Worm (Caenorhabditis elegans): ENCODE data around the gene F54B3.2.

F54B3.2 gene

ce11 chrII:10270052-10270451 lies at the start of gene F54B3.2:
Gene F54B3.2 (minus strand): TSS chrII:10270152.
- TF ChIP-seq cog-1 (tag; optimal IDR thresholded peaks at IDR 0.05) (no peak), ref-1 (GFP tag; conservative IDR thresholded peaks at IDR 0.05) (no peak), ztf-23 (GFP tag; IDR thresholded peaks at IDR 0.05) (no peak), T22C8.4 (GFP tag; IDR thresholded peaks at IDR 0.05) (no peak), tab-1 (GFP tag; IDR thresholded peaks at IDR 0.05) (no peak), ztf-29 (GFP tag; IDR thresholded peaks at IDR 0.05) (no peak), klf-2 (GFP tag; conservative IDR thresholded peaks at IDR 0.05) (no peak), flt-1 (GFP tag; IDR thresholded peaks at IDR 0.05) (no peak), med-1 (GFP tag; optimal IDR thresholded peaks at IDR 0.05; ENCODE audit: insufficient read depth) (no peak)

ce11 chrII:10317007-10317406 lies 47.1 kb upstream of the F54B3.2 start, which contains the start of gene M02G9.4:
Gene M02G9.4 (plus strand): TSS chrII:10317307.
- TF ChIP-seq ztf-23 (GFP tag; IDR thresholded peaks at IDR 0.05) = no peak
- TF ChIP-seq med-1 (GFP tag; optimal IDR thresholded peaks at IDR 0.05; ENCODE audit: insufficient read depth) = no peak
- no peak for TF ChIP-seq flt-1 (GFP tag; IDR thresholded peaks at IDR 0.05)
- no peak for TF ChIP-seq tab-1 (GFP tag; IDR thresholded peaks at IDR 0.05)
- no peak for TF ChIP-seq T22C8.4 (GFP tag; IDR thresholded peaks at IDR 0.05)
- no peak for TF ChIP-seq klf-2 (GFP tag; conservative IDR thresholded peaks at IDR 0.05)
- TF ChIP-seq ref-1 (GFP tag; conservative IDR thresholded peaks at IDR 0.05) = no peak
- TF ChIP-seq cog-1 (tag; optimal IDR thresholded peaks at IDR 0.05) = no peak
- TF ChIP-seq ztf-29 (GFP tag; IDR thresholded peaks at IDR 0.05) = no peak

- TF ChIP-seq klf-2 (GFP tag; conservative IDR thresholded peaks at IDR 0.05) (no peak), flt-1 (GFP tag; IDR thresholded peaks at IDR 0.05) (no peak), tab-1 (GFP tag; IDR thresholded peaks at IDR 0.05) (no peak), ref-1 (GFP tag; conservative IDR thresholded peaks at IDR 0.05) (no peak), T22C8.4 (GFP tag; IDR thresholded peaks at IDR 0.05) (no peak)
Observed at ce11 chrII:10316119-10316518, 46.2 kb upstream of the F54B3.2 start, which contains the start of gene gcy-5. Gene gcy-5 (minus strand): TSS chrII:10316219.

ce11 chrII:10315252-10315651 lies 45.3 kb upstream of the F54B3.2 start, which contains the start of gene idpp-8:
Gene idpp-8 (plus strand): TSS chrII:10315552.
- TF ChIP-seq flt-1 (GFP tag; IDR thresholded peaks at IDR 0.05) (no peak), ref-1 (GFP tag; conservative IDR thresholded peaks at IDR 0.05) (no peak), ztf-23 (GFP tag; IDR thresholded peaks at IDR 0.05) (no peak), klf-2 (GFP tag; conservative IDR thresholded peaks at IDR 0.05) (no peak), ztf-29 (GFP tag; IDR thresholded peaks at IDR 0.05) (no peak), cog-1 (tag; optimal IDR thresholded peaks at IDR 0.05) (no peak), T22C8.4 (GFP tag; IDR thresholded peaks at IDR 0.05) (no peak), med-1 (GFP tag; optimal IDR thresholded peaks at IDR 0.05; ENCODE audit: insufficient read depth) (no peak), tab-1 (GFP tag; IDR thresholded peaks at IDR 0.05) (no peak)

ce11 chrII:10311973-10312372 lies 42.0 kb upstream of the F54B3.2 start, which contains the start of gene srlf-34:
Gene srlf-34 (plus strand): TSS chrII:10312293.
- TF ChIP-seq T22C8.4 (GFP tag; IDR thresholded peaks at IDR 0.05) (no peak), klf-2 (GFP tag; conservative IDR thresholded peaks at IDR 0.05) (no peak)

ce11 chrII:10309337-10309736 lies 39.4 kb upstream of the F54B3.2 start, which contains the start of gene ZK970.8:
Gene ZK970.8 (plus strand): TSS chrII:10309637.
- TF ChIP-seq T22C8.4 (GFP tag; IDR thresholded peaks at IDR 0.05) = no peak

- TF ChIP-seq cog-1 (tag; optimal IDR thresholded peaks at IDR 0.05) (no peak), ref-1 (GFP tag; conservative IDR thresholded peaks at IDR 0.05) (no peak), klf-2 (GFP tag; conservative IDR thresholded peaks at IDR 0.05) (no peak), med-1 (GFP tag; optimal IDR thresholded peaks at IDR 0.05; ENCODE audit: insufficient read depth) (no peak), tab-1 (GFP tag; IDR thresholded peaks at IDR 0.05) (no peak), ztf-23 (GFP tag; IDR thresholded peaks at IDR 0.05) (no peak), ztf-29 (GFP tag; IDR thresholded peaks at IDR 0.05) (no peak)
Observed at ce11 chrII:10308726-10309125, 38.8 kb upstream of the F54B3.2 start, which contains the start of gene gcy-4. Gene gcy-4 (minus strand): TSS chrII:10308826.

ce11 chrII:10304736-10305135 lies 34.8 kb upstream of the F54B3.2 start:
- TF ChIP-seq ztf-23 (GFP tag; IDR thresholded peaks at IDR 0.05) = 0 out of 2 replicates have a peak, but pooled peaks have one; percentile 34
- peak; percentile 78; the same call in 1 of the 2 replicates for TF ChIP-seq tab-1 (GFP tag; IDR thresholded peaks at IDR 0.05)

- TF ChIP-seq ztf-23 (GFP tag; IDR thresholded peaks at IDR 0.05) = no peak
- TF ChIP-seq cog-1 (tag; optimal IDR thresholded peaks at IDR 0.05) = peak; percentile 7
- no peak for TF ChIP-seq ztf-29 (GFP tag; IDR thresholded peaks at IDR 0.05)
- no peak for TF ChIP-seq T22C8.4 (GFP tag; IDR thresholded peaks at IDR 0.05)
- peak; percentile 62 for TF ChIP-seq med-1 (GFP tag; optimal IDR thresholded peaks at IDR 0.05; ENCODE audit: insufficient read depth)
- TF ChIP-seq klf-2 (GFP tag; conservative IDR thresholded peaks at IDR 0.05) = no peak
- TF ChIP-seq ref-1 (GFP tag; conservative IDR thresholded peaks at IDR 0.05) = no peak
- no peak for TF ChIP-seq tab-1 (GFP tag; IDR thresholded peaks at IDR 0.05)
- no peak for TF ChIP-seq flt-1 (GFP tag; IDR thresholded peaks at IDR 0.05)
Observed at ce11 chrII:10303663-10304115, 33.7 kb upstream of the F54B3.2 start, which contains the start of gene vha-9. Gene vha-9 (minus strand): TSS chrII:10303713.

ce11 chrII:10302646-10303045 lies 32.7 kb upstream of the F54B3.2 start, which contains the start of gene clpp-1:
Gene clpp-1 (minus strand): TSS chrII:10302842.
- TF ChIP-seq ref-1 (GFP tag; conservative IDR thresholded peaks at IDR 0.05) (no peak), ztf-23 (GFP tag; IDR thresholded peaks at IDR 0.05) (no peak), med-1 (GFP tag; optimal IDR thresholded peaks at IDR 0.05; ENCODE audit: insufficient read depth) (no peak), T22C8.4 (GFP tag; IDR thresholded peaks at IDR 0.05) (no peak), tab-1 (GFP tag; IDR thresholded peaks at IDR 0.05) (no peak), flt-1 (GFP tag; IDR thresholded peaks at IDR 0.05) (no peak), klf-2 (GFP tag; conservative IDR thresholded peaks at IDR 0.05) (no peak), cog-1 (tag; optimal IDR thresholded peaks at IDR 0.05) (no peak), ztf-29 (GFP tag; IDR thresholded peaks at IDR 0.05) (no peak)

Measured in whole organism, midembryonic.